Worm (Caenorhabditis elegans): ENCODE results near the gene C52E4.12.

- TF ChIP-seq ama-1 (optimal IDR thresholded peaks at IDR 0.05) (no peak), ceh-13 (GFP tag; optimal IDR thresholded peaks at IDR 0.05) (no peak), tbx-37 (GFP tag; conservative IDR thresholded peaks at IDR 0.05) (no peak), sea-1 (GFP tag; conservative IDR thresholded peaks at IDR 0.05) (no peak), F13C5.2 (tag; optimal IDR thresholded peaks at IDR 0.05) (no peak)
Observed at ce11 chrV:12006495-12006894, 10.5 kb downstream of the C52E4.12 start, which contains the start of gene F57F5.3.

Measured in whole organism, early embryonic.